In the genomic region with DNA sequence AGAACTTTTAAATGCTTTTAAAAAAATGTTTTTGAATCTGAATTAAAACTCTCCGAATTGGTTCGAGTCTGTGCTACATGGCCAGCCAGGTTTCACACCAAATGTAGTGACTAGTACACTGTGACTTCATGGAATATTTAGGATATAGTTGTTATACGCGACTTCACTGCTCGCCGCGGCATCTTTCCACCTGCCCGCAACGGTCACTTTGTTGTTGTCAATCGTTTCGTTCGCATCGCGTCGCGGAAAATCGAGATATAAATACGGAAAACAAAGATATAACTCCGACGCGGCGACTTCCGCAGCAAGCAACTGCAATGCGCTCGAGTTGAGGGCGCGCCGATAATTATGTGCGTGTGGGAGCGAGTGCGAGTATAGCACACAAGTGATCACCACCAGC, we compare ENCODE assay signal across 1 fruit fly cellular context.
TF ChIP-seq lines count a peak whose summit lies in the region.

A gene (plus strand): TSS at position 200 of the 400 bp plus-strand sequence.

TF ChIP-seq in whole organism, embryonic, 481 proteins besides CTCF, POLR2A, EP300 and RAD21 (continued from another document):
- TF ChIP-seq sima (GFP tag; optimal IDR thresholded peaks at IDR 0.05; lab: Kevin White, UChicago): no peak
- TF ChIP-seq Dbx (GFP tag; IDR thresholded peaks at IDR 0.05; lab: Robert Waterston, UW): peak; percentile 66
- peak; percentile 33 for TF ChIP-seq bbx (GFP tag; IDR thresholded peaks at IDR 0.05; lab: Robert Waterston, UW; ENCODE audit: partially characterized antibody)
- peak; percentile 63 for TF ChIP-seq gro (GFP tag; optimal IDR thresholded peaks at IDR 0.05; lab: Kevin White, UChicago)
- no peak for TF ChIP-seq unpg (GFP tag; optimal IDR thresholded peaks at IDR 0.05; lab: Kevin White, UChicago)
- no peak for TF ChIP-seq Ravus (GFP tag; IDR thresholded peaks at IDR 0.05; lab: Robert Waterston, UW)
- no peak for TF ChIP-seq Tbp (GFP tag; optimal IDR thresholded peaks at IDR 0.05; lab: Kevin White, UChicago)
- peak; percentile 40 for TF ChIP-seq Dek (tag; optimal IDR thresholded peaks at IDR 0.05; lab: Kevin White, UChicago)
- peak; percentile 50; the same call in 1 of the 2 replicates for TF ChIP-seq amos (GFP tag; IDR thresholded peaks at IDR 0.05; lab: Robert Waterston, UW; ENCODE audit: partially characterized antibody)
- TF ChIP-seq shn (GFP tag; optimal IDR thresholded peaks at IDR 0.05; lab: Kevin White, UChicago): no peak
- peak; percentile 94 for TF ChIP-seq pzg (GFP tag; optimal IDR thresholded peaks at IDR 0.05; lab: Kevin White, UChicago)
- peak; percentile 98 for TF ChIP-seq CG3995 (GFP tag; optimal IDR thresholded peaks at IDR 0.05; lab: Kevin White, UChicago)
TF ChIP-seq in whole organism, embryonic: peak in this region for 150.
